Fruit fly (Drosophila melanogaster) whole organism, adult: ENCODE results near the gene CG13313.

Source experiments
- CG11617 ChIP-seq: fragments of 200-800 bp; sonication (Bioruptor generic); optimal IDR thresholded peaks from 2 replicates; lab custom pipeline; 2017; ENCODE audit warnings: mild to moderate bottlenecking, missing biosample characterization, missing genetic modification reagents, missing genetic modification characterization
- CG12768 ChIP-seq: fragments of 200-800 bp; sonication (Bioruptor generic); optimal IDR thresholded peaks from 2 replicates; lab custom pipeline; 2017; ENCODE audit warnings: missing biosample characterization, missing genetic modification characterization, mild to moderate bottlenecking, moderate library complexity, missing genetic modification reagents
- CG14711 ChIP-seq: fragments of 200-800 bp; sonication (Bioruptor generic); optimal IDR thresholded peaks from 2 replicates; lab custom pipeline; 2018; ENCODE audit warnings: missing biosample characterization, mild to moderate bottlenecking, missing genetic modification characterization, moderate library complexity
- CG1620 ChIP-seq: fragments of 200-800 bp; sonication (Bioruptor generic); optimal IDR thresholded peaks from 2 replicates; lab custom pipeline; 2016; ENCODE audit warnings: missing biosample characterization, missing genetic modification characterization
- CG33017 ChIP-seq: fragments of 200-800 bp; sonication (Bioruptor generic); optimal IDR thresholded peaks from 2 replicates; lab custom pipeline; 2018; ENCODE audit warnings: missing biosample characterization, mild to moderate bottlenecking, missing genetic modification characterization, moderate library complexity
- CG5204 ChIP-seq: fragments of 200-800 bp; sonication (Bioruptor generic); optimal IDR thresholded peaks from 2 replicates; lab custom pipeline; 2016; ENCODE audit warnings: missing biosample characterization, missing genetic modification characterization
- CG7045 ChIP-seq: fragments of 200-800 bp; sonication (Bioruptor generic); optimal IDR thresholded peaks from 2 replicates; lab custom pipeline; 2017; ENCODE audit warnings: missing biosample characterization, mild to moderate bottlenecking, missing genetic modification characterization
- CG7101 ChIP-seq: fragments of 200-800 bp; sonication (Bioruptor generic); optimal IDR thresholded peaks from 2 replicates; lab custom pipeline; 2018; ENCODE audit warnings: missing biosample characterization, mild to moderate bottlenecking, missing genetic modification characterization, moderate library complexity
- Clk ChIP-seq: fragments of 200-800 bp; sonication (Bioruptor generic); optimal IDR thresholded peaks from 2 replicates; lab custom pipeline; 2017; ENCODE audit warnings: missing biosample characterization, missing genetic modification characterization
- Crg-1 ChIP-seq: fragments of 200-800 bp; sonication (Bioruptor generic); optimal IDR thresholded peaks from 2 replicates; lab custom pipeline; 2016; ENCODE audit warnings: missing biosample characterization, missing genetic modification characterization
- Hr96 ChIP-seq: fragments of 200-800 bp; sonication (Bioruptor generic); optimal IDR thresholded peaks from 2 replicates; lab custom pipeline; 2016; ENCODE audit warnings: missing biosample characterization, missing genetic modification characterization
- Mnt ChIP-seq: fragments of 200-800 bp; sonication (Bioruptor generic); optimal IDR thresholded peaks from 2 replicates; lab custom pipeline; 2016; ENCODE audit warnings: missing biosample characterization, mild to moderate bottlenecking, missing genetic modification characterization
- bab1 ChIP-seq: fragments of 200-800 bp; sonication (Bioruptor generic); optimal IDR thresholded peaks from 3 replicates; lab custom pipeline; 2019; ENCODE audit warnings: missing biosample characterization, mild to moderate bottlenecking, missing genetic modification characterization, moderate library complexity
- cic ChIP-seq: fragments of 200-800 bp; sonication (Bioruptor generic); optimal IDR thresholded peaks from 2 replicates; lab custom pipeline; 2017; ENCODE audit warnings: missing biosample characterization, mild to moderate bottlenecking, missing genetic modification characterization, moderate library complexity
- cnc ChIP-seq, 2 experiments: fragments of >200 bp; optimal IDR thresholded peaks; 2 replicates each; lab custom pipeline; 2017
- kay ChIP-seq: fragments of 200-800 bp; sonication (Bioruptor generic); peaks from one replicate; lab custom pipeline; 2016; ENCODE audit warnings: missing biosample characterization, missing genetic modification characterization, borderline replicate concordance
- ovo ChIP-seq: fragments of 200-800 bp; sonication (Bioruptor generic); optimal IDR thresholded peaks from 2 replicates; lab custom pipeline; 2016; ENCODE audit warnings: missing biosample characterization, missing genetic modification characterization
- pad ChIP-seq: fragments of 200-800 bp; sonication (Bioruptor generic); optimal IDR thresholded peaks from 3 replicates; lab custom pipeline; 2017; ENCODE audit warnings: missing biosample characterization, missing genetic modification characterization, mild to moderate bottlenecking, moderate library complexity, missing genetic modification reagents
- tj ChIP-seq: fragments of 200-800 bp; sonication (Bioruptor generic); optimal IDR thresholded peaks from 3 replicates; lab custom pipeline; 2017; ENCODE audit warnings: missing biosample characterization, mild to moderate bottlenecking, missing genetic modification characterization, moderate library complexity
- toe ChIP-seq: fragments of 200-800 bp; sonication (Bioruptor generic); optimal IDR thresholded peaks from 2 replicates; lab custom pipeline; 2016; ENCODE audit warnings: missing biosample characterization, missing genetic modification characterization

CG13313 gene

dm6 chr3L:8950955-8951354 lies 7.7 kb upstream of the CG13313 start:
- TF ChIP-seq bab1 (no peak), CG7101 (tag; lab: Kevin White, UChicago) (no peak), ovo (no peak), CG12768 (GFP tag; lab: Kevin White, UChicago) (no peak), CG7045 (GFP tag; lab: Kevin White, UChicago) (no peak), Hr96 (no peak), kay (GFP tag; lab: Kevin White, UChicago) (no peak), Mnt (GFP tag; lab: Kevin White, UChicago) (no peak), CG1620 (GFP tag; lab: Kevin White, UChicago) (no peak), Clk (GFP tag; lab: Kevin White, UChicago) (no peak), cnc (optimal IDR thresholded peaks at IDR 0.05; lab: Kevin White, UChicago) (no peak), Crg-1 (no peak), CG11617 (GFP tag; lab: Kevin White, UChicago) (no peak), CG5204 (GFP tag; lab: Kevin White, UChicago) (no peak), cic (no peak), CG14711 (tag; lab: Kevin White, UChicago) (no peak)

dm6 chr3L:8951507-8951906 lies 7.2 kb upstream of the CG13313 start:
- TF ChIP-seq CG11617 (GFP tag; lab: Kevin White, UChicago), result no peak
- TF ChIP-seq CG12768 (GFP tag; lab: Kevin White, UChicago), result no peak
- TF ChIP-seq CG7101 (tag; lab: Kevin White, UChicago), result no peak
- no peak for TF ChIP-seq CG33017 (tag; lab: Kevin White, UChicago)
- TF ChIP-seq CG14711 (tag; lab: Kevin White, UChicago), result no peak
- TF ChIP-seq pad (GFP tag; lab: Kevin White, UChicago), result no peak
- TF ChIP-seq tj, result no peak
- TF ChIP-seq cic, result no peak
- TF ChIP-seq bab1, result no peak
- no peak for TF ChIP-seq Clk (GFP tag; lab: Kevin White, UChicago)
- no peak for TF ChIP-seq Crg-1

dm6 chr3L:8952549-8953198 lies 6.0 kb upstream of the CG13313 start:
- no peak for TF ChIP-seq CG11617 (GFP tag; lab: Kevin White, UChicago)
- TF ChIP-seq Hr96, result no peak
- no peak for TF ChIP-seq CG1620 (GFP tag; lab: Kevin White, UChicago)
- TF ChIP-seq CG14711 (tag; lab: Kevin White, UChicago), result no peak
- TF ChIP-seq CG7045 (GFP tag; lab: Kevin White, UChicago), result no peak
- no peak for TF ChIP-seq toe (GFP tag; lab: Kevin White, UChicago)

dm6 chr3L:8953199-8953956 lies 5.3 kb upstream of the CG13313 start:
- peak; percentile 74 for TF ChIP-seq CG5204 (GFP tag; lab: Kevin White, UChicago)
- no peak for TF ChIP-seq kay (GFP tag; lab: Kevin White, UChicago)
- peak; percentile 65 for TF ChIP-seq CG33017 (tag; lab: Kevin White, UChicago)
- TF ChIP-seq CG1620 (GFP tag; lab: Kevin White, UChicago), result peak; percentile 17
- peak; percentile 69 for TF ChIP-seq CG12768 (GFP tag; lab: Kevin White, UChicago)
- peak; percentile 43 for TF ChIP-seq tj
- TF ChIP-seq toe (GFP tag; lab: Kevin White, UChicago), result peak; percentile 9
- TF ChIP-seq cnc (optimal IDR thresholded peaks at IDR 0.05; lab: Kevin White, UChicago), result no peak
- TF ChIP-seq Mnt (GFP tag; lab: Kevin White, UChicago), result no peak
- peak; percentile 25 for TF ChIP-seq cic
- peak; percentile 43 for TF ChIP-seq CG14711 (tag; lab: Kevin White, UChicago)
- peak; percentile 21 for TF ChIP-seq Clk (GFP tag; lab: Kevin White, UChicago)
- peak; percentile 65 for TF ChIP-seq CG7101 (tag; lab: Kevin White, UChicago)
- TF ChIP-seq bab1, result no peak
- peak; percentile 72 for TF ChIP-seq CG7045 (GFP tag; lab: Kevin White, UChicago)
- TF ChIP-seq ovo, result no peak
- peak; percentile 48 for TF ChIP-seq pad (GFP tag; lab: Kevin White, UChicago)
- TF ChIP-seq Crg-1, result no peak
- TF ChIP-seq CG11617 (GFP tag; lab: Kevin White, UChicago), result peak; percentile 68
- TF ChIP-seq Hr96, result peak; percentile 58

dm6 chr3L:8953962-8954647 lies 4.6 kb upstream of the CG13313 start, which contains the start of the genes CG43783 and orb2:
TSS of gene CG43783 (minus strand) at chr3L:8954272.
TSS of gene orb2 (minus strand) at chr3L:8954463.
- TF ChIP-seq Hr96, result no peak
- TF ChIP-seq tj, result no peak
- no peak for TF ChIP-seq CG11617 (GFP tag; lab: Kevin White, UChicago)
- TF ChIP-seq CG5204 (GFP tag; lab: Kevin White, UChicago), result no peak
- TF ChIP-seq Crg-1, result no peak
- TF ChIP-seq bab1, result peak; percentile 19
- no peak for TF ChIP-seq CG7045 (GFP tag; lab: Kevin White, UChicago)
- peak; percentile 62 for TF ChIP-seq cic
- no peak for TF ChIP-seq CG7101 (tag; lab: Kevin White, UChicago)
- no peak for TF ChIP-seq pad (GFP tag; lab: Kevin White, UChicago)
- no peak for TF ChIP-seq CG14711 (tag; lab: Kevin White, UChicago)
- TF ChIP-seq Clk (GFP tag; lab: Kevin White, UChicago), result no peak
- TF ChIP-seq CG33017 (tag; lab: Kevin White, UChicago), result no peak
